Fruit fly (Drosophila melanogaster) whole organism, embryonic: Measurements from ENCODE around the gene da.

Experiments used
- Atf6 ChIP-seq: fragments of 200-800 bp; sonication (Bioruptor generic); IDR thresholded peaks from 2 replicates; pipeline ENCODE4 v1.3.6; 2022; ENCODE audit warnings: missing biosample characterization, missing genetic modification characterization
- B-H2 ChIP-seq: fragments of 200-800 bp; sonication (Bioruptor generic); optimal IDR thresholded peaks from 2 replicates; lab custom pipeline; 2018; ENCODE audit warnings: missing biosample characterization, mild to moderate bottlenecking, missing genetic modification characterization
- CG10565 ChIP-seq: fragments of 200-800 bp; sonication (Bioruptor generic); optimal IDR thresholded peaks from 3 replicates; lab custom pipeline; 2016; ENCODE audit warnings: missing biosample characterization, mild to moderate bottlenecking, missing genetic modification characterization
- CG12659 ChIP-seq: fragments of 200-800 bp; sonication (Bioruptor generic); optimal IDR thresholded peaks from 3 replicates; lab custom pipeline; 2017; ENCODE audit warnings: mild to moderate bottlenecking, missing biosample characterization, missing genetic modification reagents, missing genetic modification characterization
- CG14710 ChIP-seq: fragments of 200-800 bp; sonication (Bioruptor generic); optimal IDR thresholded peaks from 3 replicates; lab custom pipeline; 2019; ENCODE audit warnings: missing biosample characterization, mild to moderate bottlenecking, missing genetic modification characterization, moderate library complexity
- CG14860 ChIP-seq: fragments of 200-800 bp; sonication (Bioruptor generic); IDR thresholded peaks from 3 replicates; pipeline ENCODE4 v1.3.6; 2022; ENCODE audit warnings: missing biosample characterization, missing genetic modification characterization; ENCODE audit not compliant: partially characterized antibody
- CG15479 ChIP-seq: fragments of 200-800 bp; sonication (Bioruptor generic); optimal IDR thresholded peaks from 3 replicates; lab custom pipeline; 2019; ENCODE audit warnings: missing biosample characterization, mild to moderate bottlenecking, missing genetic modification characterization, moderate library complexity
- CG17612 ChIP-seq: fragments of 200-800 bp; sonication (Bioruptor generic); IDR thresholded peaks from 2 replicates; pipeline ENCODE4 v1.3.6; 2022; ENCODE audit warnings: missing biosample characterization, missing genetic modification characterization
- CG17829 ChIP-seq: fragments of 200-800 bp; optimal IDR thresholded peaks from 2 replicates; lab custom pipeline; 2019; ENCODE audit warnings: missing biosample characterization, mild to moderate bottlenecking, missing genetic modification characterization, moderate library complexity
- CG18599 ChIP-seq: fragments of 200-800 bp; sonication (Bioruptor generic); optimal IDR thresholded peaks from 3 replicates; lab custom pipeline; 2017; ENCODE audit warnings: missing biosample characterization, missing genetic modification characterization, mild to moderate bottlenecking, moderate library complexity, missing genetic modification reagents
- CG2875 ChIP-seq: fragments of 200-800 bp; sonication (Bioruptor generic); optimal IDR thresholded peaks from 2 replicates; lab custom pipeline; 2017; ENCODE audit warnings: missing biosample characterization, mild to moderate bottlenecking, missing genetic modification characterization, missing genetic modification reagents
- CG30020 ChIP-seq: fragments of 200-800 bp; optimal IDR thresholded peaks from 2 replicates; lab custom pipeline; 2019; ENCODE audit warnings: missing biosample characterization, mild to moderate bottlenecking, missing genetic modification characterization, moderate library complexity
- CG34224 ChIP-seq: fragments of 200-800 bp; sonication (Bioruptor generic); IDR thresholded peaks from 3 replicates; pipeline ENCODE4 v1.3.6; 2022; ENCODE audit warnings: missing biosample characterization, missing genetic modification characterization; ENCODE audit not compliant: partially characterized antibody
- CG4617 ChIP-seq: fragments of 200-800 bp; sonication (Bioruptor generic); optimal IDR thresholded peaks from 3 replicates; lab custom pipeline; 2016; ENCODE audit warnings: missing biosample characterization, missing genetic modification characterization, borderline replicate concordance
- CG6791 ChIP-seq: fragments of 200-800 bp; sonication (Bioruptor generic); IDR thresholded peaks from 3 replicates; pipeline ENCODE4 v1.3.6; 2022; ENCODE audit warnings: missing biosample characterization, missing genetic modification characterization; ENCODE audit not compliant: partially characterized antibody
- CG8924 ChIP-seq: fragments of 200-800 bp; optimal IDR thresholded peaks from 3 replicates; lab custom pipeline; 2019; ENCODE audit warnings: missing biosample characterization, mild to moderate bottlenecking, missing genetic modification characterization, moderate library complexity
- CG9932 ChIP-seq: fragments of 200-800 bp; sonication (Bioruptor generic); IDR thresholded peaks from 2 replicates; pipeline ENCODE4 v1.3.6; 2022; ENCODE audit warnings: missing biosample characterization, missing genetic modification characterization
- CkIIα-i1 ChIP-seq: fragments of 200-800 bp; sonication (Bioruptor generic); IDR thresholded peaks from 2 replicates; pipeline ENCODE4 v1.3.6; 2022; ENCODE audit warnings: missing biosample characterization, missing genetic modification characterization
- Dip3 ChIP-seq: fragments of 200-800 bp; sonication (Bioruptor generic); optimal IDR thresholded peaks from 3 replicates; lab custom pipeline; 2016; ENCODE audit warnings: missing biosample characterization, missing genetic modification characterization
- Dll ChIP-seq: fragments of 200-800 bp; sonication (Bioruptor generic); IDR thresholded peaks from 4 replicates; pipeline ENCODE4 v1.3.6; 2022; ENCODE audit warnings: missing biosample characterization, missing genetic modification characterization; ENCODE audit not compliant: partially characterized antibody
- ERR ChIP-seq: fragments of 200-800 bp; sonication (Bioruptor generic); optimal IDR thresholded peaks from 2 replicates; lab custom pipeline; 2016; ENCODE audit warnings: missing biosample characterization, missing genetic modification characterization
- HLH4C ChIP-seq: fragments of 200-800 bp; sonication (Bioruptor generic); IDR thresholded peaks from 3 replicates; pipeline ENCODE4 v1.3.6; 2022; ENCODE audit warnings: missing biosample characterization, missing genetic modification characterization; ENCODE audit not compliant: partially characterized antibody
- HmgZ ChIP-seq: fragments of 200-800 bp; sonication (Bioruptor generic); optimal IDR thresholded peaks from 2 replicates; lab custom pipeline; 2018; ENCODE audit warnings: missing biosample characterization, mild to moderate bottlenecking, missing genetic modification characterization
- Hr3 ChIP-seq: fragments of 200-800 bp; sonication (Bioruptor generic); optimal IDR thresholded peaks from 3 replicates; lab custom pipeline; 2016; ENCODE audit warnings: missing biosample characterization, missing genetic modification characterization
- MTF-1 ChIP-seq: fragments of 200-800 bp; sonication (Bioruptor generic); optimal IDR thresholded peaks from 2 replicates; lab custom pipeline; 2018; ENCODE audit warnings: missing biosample characterization, mild to moderate bottlenecking, missing genetic modification characterization, borderline replicate concordance
- NC2β ChIP-seq: fragments of 200-800 bp; sonication (Bioruptor generic); optimal IDR thresholded peaks from 2 replicates; lab custom pipeline; 2016; ENCODE audit warnings: missing biosample characterization, missing genetic modification characterization
- Neu2 ChIP-seq: fragments of 200-800 bp; sonication (Bioruptor generic); optimal IDR thresholded peaks from 3 replicates; lab custom pipeline; 2016; ENCODE audit warnings: missing biosample characterization, missing genetic modification characterization, borderline replicate concordance
- Pdp1 ChIP-seq, 2 experiments: fragments of 200-800 bp; sonication (Bioruptor generic); optimal IDR thresholded peaks; 3 replicates each; lab custom pipeline; 2016; ENCODE audit warnings: missing biosample characterization in 2 of 2, missing genetic modification characterization in 2 of 2, mild to moderate bottlenecking in 1 of 2, moderate library complexity in 1 of 2
- Scr ChIP-seq: fragments of 200-800 bp; sonication (Bioruptor generic); IDR thresholded peaks from 2 replicates; pipeline ENCODE4 v1.3.6; 2022; ENCODE audit warnings: missing biosample characterization, missing genetic modification characterization; ENCODE audit not compliant: partially characterized antibody
- Side ChIP-seq: fragments of 200-800 bp; sonication (Bioruptor generic); optimal IDR thresholded peaks from 2 replicates; lab custom pipeline; 2016; ENCODE audit warnings: missing biosample characterization, missing genetic modification characterization
- Sox100B ChIP-seq: fragments of 200-800 bp; sonication (Bioruptor generic); optimal IDR thresholded peaks from 3 replicates; lab custom pipeline; 2018; ENCODE audit warnings: missing biosample characterization, mild to moderate bottlenecking, missing genetic modification characterization
- TFAM ChIP-seq: fragments of 200-800 bp; sonication (Bioruptor generic); optimal IDR thresholded peaks from 2 replicates; lab custom pipeline; 2017; ENCODE audit warnings: missing biosample characterization, missing genetic modification characterization, inconsistent platforms
- bbx ChIP-seq: fragments of 200-800 bp; sonication (Bioruptor generic); IDR thresholded peaks from 2 replicates; pipeline ENCODE4 v1.3.6; 2022; ENCODE audit warnings: missing biosample characterization, missing genetic modification characterization; ENCODE audit not compliant: partially characterized antibody
- cad ChIP-seq: fragments of >200 bp; optimal IDR thresholded peaks from 2 replicates; lab custom pipeline; 2017; ENCODE audit warnings: missing biosample characterization, missing genetic modification characterization
- caup ChIP-seq: fragments of 200-800 bp; sonication (Bioruptor generic); optimal IDR thresholded peaks from 3 replicates; lab custom pipeline; 2017; ENCODE audit warnings: missing biosample characterization, mild to moderate bottlenecking, missing genetic modification characterization, moderate library complexity; ENCODE audit not compliant: severe bottlenecking
- da ChIP-seq: fragments of 200-800 bp; sonication (Bioruptor generic); optimal IDR thresholded peaks from 2 replicates; lab custom pipeline; 2016; ENCODE audit warnings: missing biosample characterization, missing genetic modification characterization
- exex ChIP-seq: fragments of 200-800 bp; sonication (Bioruptor generic); optimal IDR thresholded peaks from 4 replicates; lab custom pipeline; 2018; ENCODE audit warnings: missing biosample characterization, mild to moderate bottlenecking, missing genetic modification characterization, moderate library complexity
- ftz-f1 ChIP-seq: fragments of 200-800 bp; sonication (Bioruptor generic); optimal IDR thresholded peaks from 2 replicates; lab custom pipeline; 2016; ENCODE audit warnings: missing biosample characterization, missing genetic modification characterization
- gce ChIP-seq: fragments of 200-800 bp; sonication (Bioruptor generic); IDR thresholded peaks from 3 replicates; pipeline ENCODE4 v1.3.6; 2022; ENCODE audit warnings: missing biosample characterization, missing genetic modification characterization
- gcm ChIP-seq: fragments of 200-800 bp; sonication (Bioruptor generic); optimal IDR thresholded peaks from 2 replicates; lab custom pipeline; 2019; ENCODE audit warnings: missing biosample characterization, mild to moderate bottlenecking, missing genetic modification characterization, moderate library complexity
- mam ChIP-seq: fragments of 200-800 bp; sonication (Bioruptor generic); optimal IDR thresholded peaks from 3 replicates; lab custom pipeline; 2016; ENCODE audit warnings: missing biosample characterization, missing genetic modification characterization
- pfk ChIP-seq: fragments of 200-800 bp; sonication (Bioruptor generic); optimal IDR thresholded peaks from 2 replicates; lab custom pipeline; 2018; ENCODE audit warnings: missing biosample characterization, mild to moderate bottlenecking, missing genetic modification characterization, moderate library complexity
- sc ChIP-seq, 3 experiments: fragments of >200 bp in 2 of 3; fragments of 200-800 bp in 1 of 3; sonication (Bioruptor generic) in 1 of 3; optimal IDR thresholded peaks; 2 replicates in 2 of 3; 3 replicates in 1 of 3; lab custom pipeline; 2017; ENCODE audit warnings: mild to moderate bottlenecking in 1 of 3, missing biosample characterization in 1 of 3, missing genetic modification characterization in 1 of 3, missing genetic modification reagents in 1 of 3
- slp2 ChIP-seq: fragments of 200-800 bp; sonication (Bioruptor generic); optimal IDR thresholded peaks from 2 replicates; lab custom pipeline; 2016; ENCODE audit warnings: missing biosample characterization, missing genetic modification characterization
- stwl ChIP-seq: fragments of 200-800 bp; sonication (Bioruptor generic); optimal IDR thresholded peaks from 3 replicates; lab custom pipeline; 2018; ENCODE audit warnings: missing biosample characterization, mild to moderate bottlenecking, missing genetic modification characterization, moderate library complexity
- vnd ChIP-seq: fragments of 200-800 bp; sonication (Bioruptor generic); IDR thresholded peaks from 3 replicates; pipeline ENCODE4 v1.3.6; 2022; ENCODE audit warnings: missing biosample characterization, missing genetic modification characterization; ENCODE audit not compliant: partially characterized antibody
- wek ChIP-seq: fragments of 200-800 bp; sonication (Bioruptor generic); optimal IDR thresholded peaks from 3 replicates; lab custom pipeline; 2018; ENCODE audit warnings: missing biosample characterization, mild to moderate bottlenecking, missing genetic modification characterization, moderate library complexity

The da gene

DNA sequence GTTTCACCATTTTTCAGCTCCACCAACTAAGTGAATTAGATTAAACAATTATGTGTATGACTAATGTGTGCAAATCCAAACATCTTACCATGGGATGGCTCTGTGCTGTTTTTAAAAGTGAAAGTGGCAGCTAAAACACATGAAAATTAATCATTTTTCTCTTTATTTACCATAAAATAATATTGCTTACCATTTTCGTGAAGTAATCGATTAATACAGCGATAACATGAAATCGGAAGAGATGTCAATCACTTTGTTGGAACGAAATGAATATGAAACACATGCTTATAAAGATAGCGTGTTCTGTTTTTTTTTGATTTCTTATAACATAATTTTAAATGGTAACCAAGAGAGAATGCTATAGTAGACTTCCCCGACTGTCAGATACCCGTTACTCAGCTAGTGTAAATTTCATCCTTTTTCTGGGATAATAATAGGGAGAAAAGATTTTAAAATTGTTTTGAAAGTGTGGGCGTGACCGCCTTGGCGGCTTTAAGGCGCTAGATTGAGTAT, 16.0 kb downstream of the da start:
- peak; percentile 63 for TF ChIP-seq Scr (GFP tag; lab: Robert Waterston, UW)
- TF ChIP-seq CG12659: peak; percentile 57
- no peak for TF ChIP-seq Neu2 (GFP tag; lab: Kevin White, UChicago)
- TF ChIP-seq gcm (GFP tag; lab: Kevin White, UChicago): no peak
- TF ChIP-seq mam (GFP tag; lab: Kevin White, UChicago): peak; percentile 25
- TF ChIP-seq Sox100B: peak; percentile 3
- 0 out of 2 replicates have a peak, but pooled peaks have one; percentile 9 for TF ChIP-seq bbx (GFP tag; lab: Robert Waterston, UW)
- TF ChIP-seq TFAM (GFP tag; lab: Kevin White, UChicago): no peak
- no peak for TF ChIP-seq slp2 (GFP tag; lab: Kevin White, UChicago)
- no peak for TF ChIP-seq ERR (GFP tag; lab: Kevin White, UChicago)
- TF ChIP-seq CG4617 (GFP tag; lab: Kevin White, UChicago): peak; percentile 57
- no peak for TF ChIP-seq Atf6
- peak; percentile 44; the same call in 2 of the 3 replicates for TF ChIP-seq CG34224 (GFP tag; lab: Robert Waterston, UW)
- no peak for TF ChIP-seq CkIIα-i1 (GFP tag; lab: Robert Waterston, UW)
- 0 out of 3 replicates have a peak, but pooled peaks have one; percentile 38 for TF ChIP-seq vnd (GFP tag; lab: Robert Waterston, UW)
- peak; percentile 1 for TF ChIP-seq CG14710 (tag; lab: Kevin White, UChicago)
- TF ChIP-seq NC2β (GFP tag; lab: Kevin White, UChicago): no peak
- TF ChIP-seq Side: no peak
- no peak for TF ChIP-seq da (GFP tag; lab: Kevin White, UChicago)
- TF ChIP-seq exex (tag; lab: Kevin White, UChicago): no peak
- TF ChIP-seq ftz-f1 (GFP tag; lab: Kevin White, UChicago): no peak
- TF ChIP-seq CG30020 (tag; lab: Kevin White, UChicago): peak; percentile 95
- peak; percentile 67 for TF ChIP-seq HLH4C (GFP tag; lab: Robert Waterston, UW)
- no peak for TF ChIP-seq CG18599 (GFP tag; lab: Kevin White, UChicago)
- TF ChIP-seq CG9932: no peak
- no peak for TF ChIP-seq CG17612 (GFP tag; lab: Robert Waterston, UW)
- no peak for TF ChIP-seq sc (optimal IDR thresholded peaks at IDR 0.05; lab: Kevin White, UChicago)
- no peak for TF ChIP-seq sc (GFP tag; optimal IDR thresholded peaks at IDR 0.05; lab: Kevin White, UChicago)
- no peak for TF ChIP-seq MTF-1 (GFP tag; lab: Kevin White, UChicago)
- TF ChIP-seq CG15479 (GFP tag; lab: Kevin White, UChicago): no peak
- TF ChIP-seq CG10565 (GFP tag; lab: Kevin White, UChicago): no peak
- TF ChIP-seq caup: no peak
- peak; percentile 32; the same call in 1 of the 3 replicates for TF ChIP-seq CG6791
- TF ChIP-seq CG2875 (GFP tag; lab: Kevin White, UChicago): no peak
- TF ChIP-seq CG8924: peak; percentile 79
- peak; percentile 63 for TF ChIP-seq Dll (GFP tag; lab: Robert Waterston, UW)
- no peak for TF ChIP-seq cad (GFP tag; lab: Kevin White, UChicago)
- peak; percentile 10 for TF ChIP-seq stwl
- TF ChIP-seq Hr3 (GFP tag; lab: Kevin White, UChicago): no peak
- no peak for TF ChIP-seq B-H2 (GFP tag; lab: Kevin White, UChicago)
- TF ChIP-seq pfk (GFP tag; lab: Kevin White, UChicago): peak; percentile 92
- TF ChIP-seq Pdp1 (GFP tag; optimal IDR thresholded peaks at IDR 0.05; lab: Kevin White, UChicago): no peak
- TF ChIP-seq Dip3 (GFP tag; lab: Kevin White, UChicago): no peak
- TF ChIP-seq HmgZ (tag; lab: Kevin White, UChicago): peak; percentile 3
- TF ChIP-seq gce (GFP tag; lab: Robert Waterston, UW): no peak
- no peak for TF ChIP-seq CG17829 (tag; lab: Kevin White, UChicago)
- no peak for TF ChIP-seq wek (GFP tag; lab: Kevin White, UChicago)
- TF ChIP-seq CG14860 (GFP tag; lab: Robert Waterston, UW): peak; percentile 42; the same call in 1 of the 3 replicates
